Worm (Caenorhabditis elegans): ENCODE measurements around the gene H13N06.2.

The H13N06.2 gene

DNA sequence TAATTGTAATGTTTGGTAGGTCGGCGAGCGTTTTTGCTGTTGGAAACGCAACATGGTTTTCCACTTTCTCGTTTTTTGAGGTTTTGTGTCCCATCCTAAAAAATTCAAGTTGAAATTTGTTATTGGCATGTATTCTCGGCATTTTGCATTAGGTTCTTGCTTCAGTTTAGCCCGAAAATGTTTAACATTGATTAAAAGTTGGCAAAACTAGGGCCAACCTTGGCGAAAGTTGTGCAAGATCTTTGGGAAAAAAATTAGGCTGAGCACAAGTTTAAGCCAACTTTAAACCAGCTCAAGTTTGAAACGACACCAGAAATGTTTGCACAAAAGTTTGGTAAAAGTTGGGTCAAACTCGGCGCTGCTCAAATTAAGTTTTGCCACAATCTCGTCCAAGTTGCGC lies 10.6 kb upstream of the H13N06.2 start, which contains the start of gene exc-1:
TSS of gene exc-1 (minus strand) at position 101 of the 400 bp plus-strand sequence.
- TF ChIP-seq lin-15B (tag; optimal IDR thresholded peaks at IDR 0.05) (no peak), lsy-2 (tag; optimal IDR thresholded peaks at IDR 0.05) (no peak), ceh-62 (tag; optimal IDR thresholded peaks at IDR 0.05) (no peak), hlh-11 (tag; optimal IDR thresholded peaks at IDR 0.05) (no peak)

DNA sequence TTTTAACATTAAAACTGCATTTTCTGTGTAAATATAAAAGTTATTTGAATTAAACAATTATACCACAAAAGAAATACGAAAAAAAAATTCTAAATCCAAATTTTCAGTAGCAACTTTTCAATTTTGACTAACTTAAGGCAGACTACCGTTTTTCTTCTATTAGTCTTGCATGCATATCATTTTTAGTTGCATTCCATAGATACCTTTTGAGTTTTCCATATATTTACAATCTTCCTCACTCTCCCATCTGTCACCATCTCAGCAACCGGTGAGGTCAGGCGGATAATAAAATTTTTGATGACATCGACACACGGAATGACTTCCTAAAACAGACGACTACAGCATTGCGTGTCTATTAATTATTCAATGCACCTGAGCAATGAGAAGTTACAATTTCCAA lies 9.2 kb upstream of the H13N06.2 start, which contains the start of gene gcy-36:
TSS of gene gcy-36 (plus strand) at position 301 of the 400 bp plus-strand sequence.
- TF ChIP-seq R02D3.7 (tag; optimal IDR thresholded peaks at IDR 0.05) (no peak), unc-62 (GFP tag; optimal IDR thresholded peaks at IDR 0.05 in 1 of 2) (peak in 1 of 2 experiments; percentile 60), unc-62 (tag; optimal IDR thresholded peaks at IDR 0.05) (no peak)

DNA sequence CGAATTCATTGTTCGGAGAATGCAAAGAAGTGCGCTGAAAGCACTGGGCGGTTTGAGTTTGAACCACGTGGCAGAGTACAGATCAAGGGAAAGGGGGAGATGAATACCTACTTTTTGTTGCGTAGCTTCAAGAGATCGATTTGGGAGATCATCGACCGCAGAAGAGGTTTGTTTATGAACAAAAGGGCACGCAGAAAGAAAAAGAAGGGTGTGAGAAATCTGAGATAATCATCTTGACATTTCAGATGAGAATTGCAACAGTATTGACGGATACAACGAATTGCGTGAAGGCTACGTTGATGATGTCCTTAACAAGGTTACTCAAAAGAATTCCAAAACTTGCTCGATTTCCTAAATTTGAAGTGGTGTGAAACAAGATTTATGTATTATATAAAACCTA lies 2.6 kb upstream of the H13N06.2 start:
- TF ChIP-seq unc-62 (GFP tag; optimal IDR thresholded peaks at IDR 0.05 in 1 of 2) = peak in 1 of 2 experiments; percentile 4
- TF ChIP-seq unc-62 (tag; optimal IDR thresholded peaks at IDR 0.05) = no peak
- no peak for TF ChIP-seq daf-16 (GFP tag; optimal IDR thresholded peaks at IDR 0.05)
- no peak for TF ChIP-seq daf-16 (tag; optimal IDR thresholded peaks at IDR 0.05)

DNA sequence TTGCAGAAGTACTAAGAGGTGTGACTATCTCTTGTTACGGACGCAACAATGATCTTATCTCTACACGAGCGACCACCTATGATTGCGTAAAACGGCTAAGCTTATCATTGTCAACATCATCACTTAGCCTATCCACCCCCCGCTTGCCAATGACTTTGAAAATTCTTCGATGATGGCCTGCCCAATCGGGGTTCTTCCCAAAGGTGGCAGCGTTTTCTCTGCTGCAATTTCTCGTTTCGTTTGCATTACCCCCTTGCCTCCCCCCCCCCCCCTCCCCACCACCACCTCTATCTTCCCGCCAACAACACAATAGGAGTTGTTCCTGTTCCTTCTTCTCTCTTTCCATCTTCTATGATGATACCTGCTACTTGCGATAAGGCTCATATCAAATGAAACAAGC lies 744 bp upstream of the H13N06.2 start:
- TF ChIP-seq hlh-11 (tag; optimal IDR thresholded peaks at IDR 0.05) = peak; percentile 5
- no peak for TF ChIP-seq ztf-11 (tag; optimal IDR thresholded peaks at IDR 0.05)
- peak; percentile 45; the same call in 1 of the 2 replicates for TF ChIP-seq set-16 (GFP tag; IDR thresholded peaks at IDR 0.05)
- peak; percentile 69 for TF ChIP-seq mxl-3 (GFP tag; optimal IDR thresholded peaks at IDR 0.05)

DNA sequence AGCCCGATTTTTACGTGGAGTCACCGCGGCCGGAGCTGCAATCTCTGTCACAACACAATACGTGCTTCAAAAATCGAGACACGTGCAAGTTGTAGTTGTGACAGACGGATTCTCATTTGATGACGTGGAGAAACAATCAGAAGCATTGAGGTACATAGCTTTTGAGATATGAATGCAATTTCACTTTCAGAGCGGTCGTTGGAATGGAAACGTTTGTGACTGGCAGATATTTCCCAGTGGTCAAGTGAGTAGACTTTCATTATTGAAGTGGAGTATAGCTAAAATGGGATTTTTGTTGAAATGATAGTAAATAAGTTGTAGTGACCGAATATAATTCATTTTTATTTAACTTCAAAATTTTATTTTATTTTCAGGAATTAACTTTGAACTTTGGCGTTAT lies 3.2 kb downstream of the H13N06.2 start:
- no peak for TF ChIP-seq R02D3.7 (tag; optimal IDR thresholded peaks at IDR 0.05)
- no peak for TF ChIP-seq nhr-41 (GFP tag; IDR thresholded peaks at IDR 0.05)
- no peak for TF ChIP-seq set-16 (GFP tag; IDR thresholded peaks at IDR 0.05)
- TF ChIP-seq dmd-9 (GFP tag; IDR thresholded peaks at IDR 0.05) = no peak
- TF ChIP-seq unc-62 (GFP tag; optimal IDR thresholded peaks at IDR 0.05 in 1 of 2) = peak in 1 of 2 experiments; percentile 93
- TF ChIP-seq unc-62 (tag; optimal IDR thresholded peaks at IDR 0.05) = no peak
- TF ChIP-seq T20F7.1 (GFP tag; optimal IDR thresholded peaks at IDR 0.05) = no peak
- no peak for TF ChIP-seq F44E2.7 (GFP tag; IDR thresholded peaks at IDR 0.05)
- no peak for TF ChIP-seq vab-7 (GFP tag; IDR thresholded peaks at IDR 0.05)
- no peak for TF ChIP-seq nhr-76 (tag; optimal IDR thresholded peaks at IDR 0.05)
- peak; percentile 21 for TF ChIP-seq aha-1 (tag)
- no peak for TF ChIP-seq lin-39 (tag; optimal IDR thresholded peaks at IDR 0.05)

DNA sequence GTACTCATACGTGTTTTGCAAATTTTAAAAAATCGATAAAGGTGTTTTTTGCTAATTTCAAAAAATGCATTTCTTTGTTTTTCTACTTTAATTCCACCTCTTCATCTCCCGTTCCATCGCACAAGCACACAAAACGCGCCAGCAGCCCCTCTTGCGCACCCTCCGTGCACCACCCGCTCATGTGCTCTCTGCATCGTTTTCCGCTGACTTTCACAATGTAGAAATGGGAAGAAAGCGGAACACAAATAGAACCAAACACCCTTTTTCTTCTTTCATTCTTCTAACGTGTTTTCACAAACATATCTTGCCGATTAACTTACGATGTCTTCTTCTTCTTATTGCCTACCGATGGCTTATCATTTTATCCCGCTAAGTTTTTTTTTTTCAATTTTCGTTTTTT lies 4.9 kb downstream of the H13N06.2 start:
- TF ChIP-seq nhr-237 (tag; optimal IDR thresholded peaks at IDR 0.05) (no peak), T20F7.1 (GFP tag; optimal IDR thresholded peaks at IDR 0.05) (peak; percentile 67), nhr-11 (tag; optimal IDR thresholded peaks at IDR 0.05) (peak; percentile 62), dmd-6 (GFP tag; IDR thresholded peaks at IDR 0.05) (peak; percentile 92), ceh-44 (GFP tag; IDR thresholded peaks at IDR 0.05) (0 out of 2 replicates have a peak, but pooled peaks have one; percentile 32), mdt-29 (GFP tag; IDR thresholded peaks at IDR 0.05) (peak; percentile 53; the same call in 1 of the 2 replicates), duxl-1 (tag; optimal IDR thresholded peaks at IDR 0.05; ENCODE audit: poor library complexity) (peak; percentile 61), mep-1 (tag; optimal IDR thresholded peaks at IDR 0.05) (peak; percentile 92), rbr-2 (tag; optimal IDR thresholded peaks at IDR 0.05) (peak; percentile 87), ctbp-1 (GFP tag; IDR thresholded peaks at IDR 0.05) (peak; percentile 80), mxl-2 (GFP tag; conservative IDR thresholded peaks at IDR 0.05) (peak; percentile 50; the same call in 1 of the 2 replicates), Y75B8A.6 (GFP tag; IDR thresholded peaks at IDR 0.05) (no peak), egl-43 (GFP tag; IDR thresholded peaks at IDR 0.05) (peak; percentile 75), Y5F2A.4 (GFP tag; optimal IDR thresholded peaks at IDR 0.05) (no peak), fkh-10 (GFP tag; optimal IDR thresholded peaks at IDR 0.05) (peak; percentile 58), Y105C5A.15 (GFP tag; IDR thresholded peaks at IDR 0.05) (no peak), ztf-7 (tag; optimal IDR thresholded peaks at IDR 0.05) (peak; percentile 26), hlh-30 (tag; optimal IDR thresholded peaks at IDR 0.05; ENCODE audit: insufficient read depth) (peak; percentile 96), ceh-82 (tag; optimal IDR thresholded peaks at IDR 0.05) (no peak), unc-62 (GFP tag; optimal IDR thresholded peaks at IDR 0.05 in 1 of 2) (no peak), unc-62 (tag; optimal IDR thresholded peaks at IDR 0.05) (no peak), nhr-77 (tag; optimal IDR thresholded peaks at IDR 0.05) (peak; percentile 75), ama-1 (optimal IDR thresholded peaks at IDR 0.05) (peak; percentile 4), lin-29 (GFP tag; IDR thresholded peaks at IDR 0.05) (no peak), nhr-6 (tag; optimal IDR thresholded peaks at IDR 0.05) (peak; percentile 50), nhr-28 (tag; optimal IDR thresholded peaks at IDR 0.05) (peak; percentile 76)

All from whole organism, L4 larva.